Worm (Caenorhabditis elegans) whole organism, midembryonic: ENCODE results near the gene F53B1.2.

Experiments
- T22C8.4 ChIP-seq: fragments of 200-800 bp; sonication (Bioruptor generic); IDR thresholded peaks from 2 replicates; pipeline ENCODE4 v1.3.6; 2022; ENCODE audit warnings: missing genetic modification characterization, missing compliant biosample characterization
- cog-1 ChIP-seq: sonication (generic microtip); optimal IDR thresholded peaks from 2 replicates; lab custom pipeline; 2016; ENCODE audit warnings: missing genetic modification characterization, missing compliant biosample characterization
- flt-1 ChIP-seq: fragments of 200-800 bp; sonication (Bioruptor generic); IDR thresholded peaks from 2 replicates; pipeline ENCODE4 v1.3.6; 2022; ENCODE audit warnings: missing genetic modification characterization, missing compliant biosample characterization
- klf-2 ChIP-seq: fragments of 200-800 bp; sonication (Bioruptor generic); conservative IDR thresholded peaks from 2 replicates; pipeline ENCODE4 v1.3.6; 2022; ENCODE audit warnings: missing genetic modification reagents, missing genetic modification characterization, missing compliant biosample characterization
- med-1 ChIP-seq: sonication (generic microtip); optimal IDR thresholded peaks from 2 replicates; lab custom pipeline; 2017; ENCODE audit warnings: missing genetic modification characterization, mild to moderate bottlenecking, missing compliant biosample characterization, antibody characterized with exemption, missing genetic modification reagents; ENCODE audit not compliant: insufficient read depth
- ref-1 ChIP-seq: fragments of 200-800 bp; sonication (Bioruptor generic); conservative IDR thresholded peaks from 2 replicates; pipeline ENCODE4 v1.3.6; 2022; ENCODE audit warnings: missing genetic modification reagents, missing genetic modification characterization, missing compliant biosample characterization
- tab-1 ChIP-seq: fragments of 200-800 bp; sonication (Bioruptor generic); IDR thresholded peaks from 2 replicates; pipeline ENCODE4 v1.3.6; 2022; ENCODE audit warnings: missing genetic modification characterization, missing compliant biosample characterization
- ztf-23 ChIP-seq: fragments of 200-800 bp; sonication (Bioruptor generic); IDR thresholded peaks from 2 replicates; pipeline ENCODE4 v1.3.6; 2022; ENCODE audit warnings: missing genetic modification reagents, missing genetic modification characterization, missing compliant biosample characterization
- ztf-29 ChIP-seq: fragments of 200-800 bp; sonication (Bioruptor generic); IDR thresholded peaks from 2 replicates; pipeline ENCODE4 v1.3.6; 2022; ENCODE audit warnings: missing genetic modification reagents, missing genetic modification characterization, missing compliant biosample characterization

DNA sequence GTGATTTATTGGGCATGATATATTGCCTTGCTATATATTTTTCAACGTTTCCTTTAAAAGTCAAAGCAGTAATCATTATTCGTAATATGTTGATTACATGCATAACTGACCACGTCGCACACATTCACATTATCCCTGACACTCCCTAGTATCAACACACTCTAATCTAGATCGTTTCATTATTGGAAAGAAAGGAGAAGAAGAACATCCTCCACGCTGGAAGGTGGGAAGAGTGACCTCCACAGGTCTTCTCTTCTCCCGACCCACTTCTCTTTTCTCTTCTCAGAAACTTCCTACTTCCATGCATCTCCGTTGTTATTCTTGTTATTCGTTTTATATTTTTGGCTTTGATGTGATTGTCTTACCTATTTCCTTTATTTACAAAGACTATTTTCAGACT, 34.7 kb upstream of the F53B1.2 start, which contains the start of gene txdc-12.2:
- no peak for TF ChIP-seq ztf-23 (GFP tag; lab: Robert Waterston, UW)
- no peak for TF ChIP-seq klf-2 (GFP tag; lab: Robert Waterston, UW)
- TF ChIP-seq ztf-29: no peak
- TF ChIP-seq T22C8.4 (GFP tag; lab: Robert Waterston, UW): no peak
- TF ChIP-seq flt-1: no peak
- TF ChIP-seq med-1: no peak
- no peak for TF ChIP-seq cog-1
- no peak for TF ChIP-seq ref-1 (GFP tag; lab: Robert Waterston, UW)
- TF ChIP-seq tab-1 (GFP tag; lab: Robert Waterston, UW): no peak
